Worm (Caenorhabditis elegans) whole organism, L1 larva: Measurements from ENCODE around the gene era-1.

Experiments used
- C04F5.9 ChIP-seq: sonication (generic microtip); optimal IDR thresholded peaks from 2 replicates; lab custom pipeline; 2016; ENCODE audit warnings: missing genetic modification characterization, missing compliant biosample characterization
- C34B4.2 ChIP-seq: sonication (generic microtip); optimal IDR thresholded peaks from 2 replicates; lab custom pipeline; 2017; ENCODE audit warnings: mild to moderate bottlenecking, missing genetic modification characterization, missing compliant biosample characterization
- F16B12.6 ChIP-seq: fragments of 150-350 bp; optimal IDR thresholded peaks from 2 replicates; lab custom pipeline; 2014; ENCODE audit warnings: missing biosample characterization, missing genetic modification characterization
- Y116A8C.19 ChIP-seq: sonication (generic microtip); optimal IDR thresholded peaks from 2 replicates; lab custom pipeline; 2016; ENCODE audit warnings: missing compliant biosample characterization, missing genetic modification characterization, borderline replicate concordance
- aha-1 ChIP-seq: fragments of 150-350 bp; optimal IDR thresholded peaks from 2 replicates; lab custom pipeline; 2014; ENCODE audit warnings: missing biosample characterization, missing genetic modification characterization
- alr-1 ChIP-seq: fragments of 200-800 bp; sonication (Bioruptor generic); optimal IDR thresholded peaks from 2 replicates; lab custom pipeline; 2018; ENCODE audit warnings: borderline replicate concordance, mild to moderate bottlenecking, missing genetic modification characterization, missing compliant biosample characterization
- aly-2 ChIP-seq: fragments of 150-350 bp; optimal IDR thresholded peaks from 2 replicates; lab custom pipeline; 2014; ENCODE audit warnings: missing biosample characterization, missing genetic modification characterization
- ceh-63 ChIP-seq: fragments of 200-800 bp; sonication (Bioruptor generic); optimal IDR thresholded peaks from 2 replicates; lab custom pipeline; 2018; ENCODE audit warnings: mild to moderate bottlenecking, missing genetic modification characterization, missing compliant biosample characterization
- ceh-8 ChIP-seq: fragments of 200-800 bp; sonication (Bioruptor generic); optimal IDR thresholded peaks from 2 replicates; lab custom pipeline; 2018; ENCODE audit warnings: mild to moderate bottlenecking, missing genetic modification characterization, moderate library complexity, missing compliant biosample characterization
- ceh-88 ChIP-seq: fragments of 200-800 bp; sonication (Bioruptor generic); IDR thresholded peaks from 2 replicates; pipeline ENCODE4 v1.3.6; 2022; ENCODE audit warnings: missing genetic modification characterization, missing compliant biosample characterization
- ces-1 ChIP-seq: fragments of 150-350 bp; optimal IDR thresholded peaks from 2 replicates; lab custom pipeline; 2014; ENCODE audit warnings: missing biosample characterization, missing genetic modification reagents, missing genetic modification characterization
- dpl-1 ChIP-seq, 3 experiments: fragments of 150-350 bp in 2 of 3; sonication (generic microtip) in 1 of 3; optimal IDR thresholded peaks; 2 replicates each; lab custom pipeline; 2014 to 2017; ENCODE audit warnings: missing biosample characterization in 3 of 3, missing genetic modification characterization in 3 of 3, missing genetic modification reagents in 3 of 3
- dsc-1 ChIP-seq: sonication (generic microtip); optimal IDR thresholded peaks from 2 replicates; lab custom pipeline; 2016; ENCODE audit warnings: mild to moderate bottlenecking, missing genetic modification characterization, missing compliant biosample characterization
- efl-1 ChIP-seq, 4 experiments: fragments of 150-350 bp; optimal IDR thresholded peaks in 3 of 4; peaks in 1 of 4; 1 replicate in 1 of 4; 2 replicates in 3 of 4; lab custom pipeline; 2014; ENCODE audit warnings: missing biosample characterization in 2 of 4, missing genetic modification characterization in 2 of 4, missing genetic modification reagents in 2 of 4
- egl-13 ChIP-seq: sonication (generic microtip); optimal IDR thresholded peaks from 2 replicates; lab custom pipeline; 2016; ENCODE audit warnings: missing genotype, missing genetic modification reagents, missing genetic modification characterization, missing compliant biosample characterization
- egl-27 ChIP-seq, 2 experiments: fragments of 150-350 bp in 1 of 2; sonication (generic microtip); optimal IDR thresholded peaks; 3 replicates each; lab custom pipeline; 2017 to 2018; ENCODE audit warnings: missing biosample characterization in 2 of 2, missing genetic modification characterization in 2 of 2, missing genetic modification reagents in 2 of 2
- fkh-10 ChIP-seq: sonication (generic microtip); optimal IDR thresholded peaks from 2 replicates; lab custom pipeline; 2017; ENCODE audit warnings: missing biosample characterization, missing genetic modification reagents, missing genetic modification characterization
- fkh-4 ChIP-seq: sonication (generic microtip); optimal IDR thresholded peaks from 2 replicates; lab custom pipeline; 2016; ENCODE audit warnings: missing compliant biosample characterization, missing genetic modification characterization, borderline replicate concordance
- fkh-8 ChIP-seq: sonication (generic microtip); optimal IDR thresholded peaks from 2 replicates; lab custom pipeline; 2016; ENCODE audit warnings: mild to moderate bottlenecking, missing genetic modification characterization, missing compliant biosample characterization
- grh-1 ChIP-seq: fragments of 200-800 bp; sonication (Bioruptor generic); IDR thresholded peaks from 2 replicates; pipeline ENCODE4 v1.3.6; 2022; ENCODE audit warnings: missing genetic modification reagents, missing genetic modification characterization, missing compliant biosample characterization
- hlh-4 ChIP-seq: sonication (generic microtip); optimal IDR thresholded peaks from 2 replicates; lab custom pipeline; 2016; ENCODE audit warnings: mild to moderate bottlenecking, missing genetic modification characterization, missing compliant biosample characterization
- isw-1 ChIP-seq: fragments of 200-800 bp; sonication (Bioruptor generic); IDR thresholded peaks from 2 replicates; pipeline ENCODE4 v1.3.6; 2022; ENCODE audit warnings: missing genetic modification characterization, missing compliant biosample characterization
- lin-14 ChIP-seq: fragments of 200-800 bp; sonication (Bioruptor generic); optimal IDR thresholded peaks from 2 replicates; lab custom pipeline; 2018; ENCODE audit warnings: mild to moderate bottlenecking, missing genetic modification characterization, moderate library complexity, missing compliant biosample characterization
- lin-15B ChIP-seq: fragments of 150-350 bp; sonication (generic microtip); optimal IDR thresholded peaks from 3 replicates; lab custom pipeline; 2014; ENCODE audit warnings: missing biosample characterization, missing genetic modification characterization
- lin-35 ChIP-seq, 2 experiments: fragments of 150-350 bp; optimal IDR thresholded peaks; 2 replicates each; lab custom pipeline; 2014; ENCODE audit warnings: missing biosample characterization in 2 of 2, missing genetic modification characterization in 2 of 2, missing genetic modification reagents in 2 of 2
- mep-1 ChIP-seq: fragments of 150-350 bp; optimal IDR thresholded peaks from 2 replicates; lab custom pipeline; 2014; ENCODE audit warnings: missing biosample characterization, missing genetic modification characterization
- nhr-11 ChIP-seq: fragments of 150-350 bp; optimal IDR thresholded peaks from 2 replicates; lab custom pipeline; 2014; ENCODE audit warnings: missing biosample characterization, missing genetic modification characterization
- nhr-12 ChIP-seq: sonication (generic microtip); optimal IDR thresholded peaks from 2 replicates; lab custom pipeline; 2017; ENCODE audit warnings: missing biosample characterization, missing genetic modification characterization
- nhr-20 ChIP-seq: sonication (generic microtip); optimal IDR thresholded peaks from 2 replicates; lab custom pipeline; 2016; ENCODE audit warnings: mild to moderate bottlenecking, missing genetic modification characterization, missing compliant biosample characterization
- nhr-237 ChIP-seq: fragments of 150-350 bp; optimal IDR thresholded peaks from 2 replicates; lab custom pipeline; 2014; ENCODE audit warnings: missing biosample characterization, missing genetic modification characterization
- nhr-28 ChIP-seq: fragments of 150-350 bp; optimal IDR thresholded peaks from 2 replicates; lab custom pipeline; 2014; ENCODE audit warnings: missing biosample characterization, missing genetic modification characterization
- nhr-47 ChIP-seq: sonication (generic microtip); optimal IDR thresholded peaks from 2 replicates; lab custom pipeline; 2016; ENCODE audit warnings: mild to moderate bottlenecking, missing genetic modification characterization, moderate library complexity, missing compliant biosample characterization
- nhr-71 ChIP-seq: sonication (generic microtip); optimal IDR thresholded peaks from 2 replicates; lab custom pipeline; 2016; ENCODE audit warnings: mild to moderate bottlenecking, missing genetic modification characterization, moderate library complexity, missing compliant biosample characterization
- nhr-76 ChIP-seq: sonication (generic microtip); optimal IDR thresholded peaks from 2 replicates; lab custom pipeline; 2017; ENCODE audit warnings: missing biosample characterization, missing genetic modification characterization
- nhr-85 ChIP-seq: sonication (generic microtip); peaks from one replicate; lab custom pipeline; 2016; ENCODE audit warnings: missing genetic modification characterization, inconsistent platforms, missing compliant biosample characterization
- nhr-90 ChIP-seq: sonication (generic microtip); optimal IDR thresholded peaks from 2 replicates; lab custom pipeline; 2016; ENCODE audit warnings: mild to moderate bottlenecking, missing genetic modification characterization, missing compliant biosample characterization; ENCODE audit not compliant: poor library complexity
- pag-3 ChIP-seq: sonication (generic microtip); optimal IDR thresholded peaks from 2 replicates; lab custom pipeline; 2017; ENCODE audit warnings: missing genetic modification characterization, mild to moderate bottlenecking, missing compliant biosample characterization, antibody characterized with exemption, borderline replicate concordance; ENCODE audit not compliant: insufficient read depth
- pax-3 ChIP-seq: fragments of 200-800 bp; sonication (Bioruptor generic); optimal IDR thresholded peaks from 2 replicates; lab custom pipeline; 2018; ENCODE audit warnings: mild to moderate bottlenecking, missing genetic modification characterization, moderate library complexity, missing compliant biosample characterization
- rnt-1 ChIP-seq: sonication (generic microtip); optimal IDR thresholded peaks from 2 replicates; lab custom pipeline; 2016; ENCODE audit warnings: mild to moderate bottlenecking, missing genetic modification characterization, moderate library complexity, missing compliant biosample characterization
- snpc-4 ChIP-seq: fragments of 150-350 bp; optimal IDR thresholded peaks from 2 replicates; lab custom pipeline; 2014; ENCODE audit warnings: missing biosample characterization, missing genetic modification characterization
- snu-23 ChIP-seq: sonication (generic microtip); optimal IDR thresholded peaks from 2 replicates; lab custom pipeline; 2016; ENCODE audit warnings: missing genetic modification characterization, missing compliant biosample characterization
- sptf-1 ChIP-seq: fragments of 150-350 bp; optimal IDR thresholded peaks from 2 replicates; lab custom pipeline; 2014; ENCODE audit warnings: missing biosample characterization, missing genetic modification characterization
- sup-37 ChIP-seq: fragments of 200-800 bp; sonication (Bioruptor generic); optimal IDR thresholded peaks from 2 replicates; lab custom pipeline; 2018; ENCODE audit warnings: mild to moderate bottlenecking, missing genetic modification characterization, missing compliant biosample characterization
- swsn-7 ChIP-seq: sonication (generic microtip); optimal IDR thresholded peaks from 2 replicates; lab custom pipeline; 2016; ENCODE audit warnings: missing genetic modification characterization, missing compliant biosample characterization
- tbx-2 ChIP-seq: sonication (generic microtip); optimal IDR thresholded peaks from 2 replicates; lab custom pipeline; 2016; ENCODE audit warnings: missing genetic modification characterization, missing compliant biosample characterization
- unc-30 ChIP-seq: sonication (generic microtip); optimal IDR thresholded peaks from 2 replicates; lab custom pipeline; 2017; ENCODE audit warnings: missing biosample characterization, missing genetic modification characterization
- unc-86 ChIP-seq: sonication (generic microtip); optimal IDR thresholded peaks from 2 replicates; lab custom pipeline; 2016; ENCODE audit warnings: missing genetic modification characterization, missing compliant biosample characterization
- vab-15 ChIP-seq: sonication (generic microtip); optimal IDR thresholded peaks from 2 replicates; lab custom pipeline; 2017; ENCODE audit warnings: missing genotype, mild to moderate bottlenecking, missing genetic modification characterization, missing compliant biosample characterization
- zip-4 ChIP-seq: fragments of 200-800 bp; sonication (Bioruptor generic); optimal IDR thresholded peaks from 2 replicates; lab custom pipeline; 2018; ENCODE audit warnings: mild to moderate bottlenecking, missing genetic modification characterization, moderate library complexity, missing compliant biosample characterization
- ztf-11 ChIP-seq, 2 experiments: sonication (generic microtip); optimal IDR thresholded peaks; 2 replicates each; lab custom pipeline; 2016 to 2017; ENCODE audit warnings: missing genetic modification characterization in 2 of 2, missing biosample characterization in 1 of 2, missing compliant biosample characterization in 1 of 2
- ztf-4 ChIP-seq: fragments of 150-350 bp; optimal IDR thresholded peaks from 2 replicates; lab custom pipeline; 2014; ENCODE audit warnings: missing biosample characterization, missing genetic modification characterization

era-1 gene

ce11 chrV:6709050-6709683 lies 6.3 kb downstream of the era-1 start, which contains the start of gene dlst-1:
dlst-1 (minus strand) TSS chrV:6709101.
- no peak for TF ChIP-seq nhr-11 (tag; lab: Kevin White, UChicago)
- TF ChIP-seq snu-23 (GFP tag; lab: Kevin White, UChicago), result peak; percentile 65
- TF ChIP-seq nhr-90 (tag; lab: Kevin White, UChicago), result peak; percentile 35
- peak; percentile 80 for TF ChIP-seq nhr-85 (tag; lab: Kevin White, UChicago)
- TF ChIP-seq C34B4.2 (tag; lab: Kevin White, UChicago), result no peak
- no peak for TF ChIP-seq egl-27 (tag; optimal IDR thresholded peaks at IDR 0.05; lab: Kevin White, UChicago)
- TF ChIP-seq rnt-1 (tag; lab: Kevin White, UChicago), result peak; percentile 69
- no peak for TF ChIP-seq unc-30
- peak; percentile 66 for TF ChIP-seq tbx-2
- no peak for TF ChIP-seq sptf-1 (tag; lab: Kevin White, UChicago)
- TF ChIP-seq vab-15 (tag; lab: Kevin White, UChicago), result no peak
- TF ChIP-seq ceh-8 (GFP tag; lab: Kevin White, UChicago), result no peak
- TF ChIP-seq ztf-4 (tag; lab: Kevin White, UChicago), result no peak
- no peak for TF ChIP-seq ceh-63
- TF ChIP-seq ceh-88 (GFP tag; lab: Robert Waterston, UW), result no peak
- no peak for TF ChIP-seq sup-37 (GFP tag; lab: Kevin White, UChicago)
- peak in 1 of 2 experiments; percentile 17 for TF ChIP-seq lin-35 (GFP tag; optimal IDR thresholded peaks at IDR 0.05; lab: Kevin White, UChicago)
- no peak for TF ChIP-seq C04F5.9 (tag; lab: Kevin White, UChicago)
- peak; percentile 38 for TF ChIP-seq dsc-1 (tag; lab: Kevin White, UChicago)
- TF ChIP-seq nhr-20 (tag; lab: Kevin White, UChicago), result peak; percentile 62
- peak; percentile 22 for TF ChIP-seq aly-2
- no peak for TF ChIP-seq lin-15B
- TF ChIP-seq nhr-76 (tag; lab: Kevin White, UChicago), result no peak
- TF ChIP-seq egl-13 (tag; lab: Kevin White, UChicago), result no peak
- no peak for TF ChIP-seq ces-1 (GFP tag; lab: Kevin White, UChicago)
- TF ChIP-seq snpc-4 (tag; lab: Kevin White, UChicago), result peak; percentile 2
- TF ChIP-seq grh-1 (GFP tag; lab: Robert Waterston, UW), result peak; percentile 44
- peak in 2 of 3 experiments; percentile 42 to 43 for TF ChIP-seq dpl-1 (GFP tag; optimal IDR thresholded peaks at IDR 0.05; lab: Kevin White, UChicago)
- no peak for TF ChIP-seq fkh-4 (tag; lab: Kevin White, UChicago)
- peak in 1 of 2 experiments; percentile 12 for TF ChIP-seq ztf-11 (tag; optimal IDR thresholded peaks at IDR 0.05; lab: Kevin White, UChicago)
- TF ChIP-seq nhr-12, result no peak
- TF ChIP-seq aha-1 (tag; lab: Kevin White, UChicago), result no peak
- TF ChIP-seq zip-4 (GFP tag; lab: Kevin White, UChicago), result no peak
- no peak for TF ChIP-seq fkh-8 (tag; lab: Kevin White, UChicago)
- no peak for TF ChIP-seq nhr-28
- TF ChIP-seq efl-1 (optimal IDR thresholded peaks at IDR 0.05; lab: Kevin White, UChicago), result peak; percentile 35 to 53
- TF ChIP-seq efl-1 (GFP tag; optimal IDR thresholded peaks at IDR 0.05 in 1 of 2; lab: Kevin White, UChicago), result peak; percentile 35 to 94
- peak; percentile 65 for TF ChIP-seq swsn-7 (tag; lab: Kevin White, UChicago)
- no peak for TF ChIP-seq pag-3 (tag; lab: Kevin White, UChicago)
- no peak for TF ChIP-seq fkh-10 (GFP tag; lab: Kevin White, UChicago)
- TF ChIP-seq nhr-47 (tag; lab: Kevin White, UChicago), result peak; percentile 68
- TF ChIP-seq unc-86 (tag; lab: Kevin White, UChicago), result peak; percentile 36
- no peak for TF ChIP-seq mep-1 (tag; lab: Kevin White, UChicago)
- no peak for TF ChIP-seq hlh-4 (tag; lab: Kevin White, UChicago)
- no peak for TF ChIP-seq alr-1 (tag; lab: Kevin White, UChicago)
- no peak for TF ChIP-seq pax-3
- TF ChIP-seq nhr-237 (tag; lab: Kevin White, UChicago), result no peak
- peak; percentile 54 for TF ChIP-seq lin-14 (GFP tag; lab: Kevin White, UChicago)
- no peak for TF ChIP-seq F16B12.6 (tag; lab: Kevin White, UChicago)
- peak; percentile 66 for TF ChIP-seq nhr-71 (tag; lab: Kevin White, UChicago)
- TF ChIP-seq Y116A8C.19 (tag; lab: Kevin White, UChicago), result no peak
- 0 out of 2 replicates have a peak, but pooled peaks have one; percentile 2 for TF ChIP-seq isw-1 (GFP tag; lab: Robert Waterston, UW)
